Worm (Caenorhabditis elegans) whole organism, L1 larva: ENCODE data around the gene C54D10.13.

ENCODE experiments used
- C16A3.4 ChIP-seq: fragments of 150-350 bp; optimal IDR thresholded peaks from 2 replicates; lab custom pipeline; 2014; ENCODE audit warnings: missing biosample characterization, missing genetic modification characterization
- F16B12.6 ChIP-seq: fragments of 150-350 bp; optimal IDR thresholded peaks from 2 replicates; lab custom pipeline; 2014; ENCODE audit warnings: missing biosample characterization, missing genetic modification characterization
- Y116A8C.19 ChIP-seq: sonication (generic microtip); optimal IDR thresholded peaks from 2 replicates; lab custom pipeline; 2016; ENCODE audit warnings: missing compliant biosample characterization, missing genetic modification characterization, borderline replicate concordance
- alr-1 ChIP-seq: fragments of 200-800 bp; sonication (Bioruptor generic); optimal IDR thresholded peaks from 2 replicates; lab custom pipeline; 2018; ENCODE audit warnings: borderline replicate concordance, mild to moderate bottlenecking, missing genetic modification characterization, missing compliant biosample characterization
- blmp-1 ChIP-seq: fragments of 150-350 bp; optimal IDR thresholded peaks from 2 replicates; lab custom pipeline; 2014; ENCODE audit warnings: missing biosample characterization, missing genetic modification characterization
- ceh-63 ChIP-seq: fragments of 200-800 bp; sonication (Bioruptor generic); optimal IDR thresholded peaks from 2 replicates; lab custom pipeline; 2018; ENCODE audit warnings: mild to moderate bottlenecking, missing genetic modification characterization, missing compliant biosample characterization
- dsc-1 ChIP-seq: sonication (generic microtip); optimal IDR thresholded peaks from 2 replicates; lab custom pipeline; 2016; ENCODE audit warnings: mild to moderate bottlenecking, missing genetic modification characterization, missing compliant biosample characterization
- efl-1 ChIP-seq, 4 experiments: fragments of 150-350 bp; optimal IDR thresholded peaks in 3 of 4; peaks in 1 of 4; 1 replicate in 1 of 4; 2 replicates in 3 of 4; lab custom pipeline; 2014; ENCODE audit warnings: missing biosample characterization in 2 of 4, missing genetic modification characterization in 2 of 4, missing genetic modification reagents in 2 of 4
- egl-27 ChIP-seq, 2 experiments: fragments of 150-350 bp in 1 of 2; sonication (generic microtip); optimal IDR thresholded peaks; 3 replicates each; lab custom pipeline; 2017 to 2018; ENCODE audit warnings: missing biosample characterization in 2 of 2, missing genetic modification characterization in 2 of 2, missing genetic modification reagents in 2 of 2
- elt-2 ChIP-seq: sonication (generic microtip); optimal IDR thresholded peaks from 2 replicates; lab custom pipeline; 2016; ENCODE audit warnings: missing genetic modification characterization, mild to moderate bottlenecking, inconsistent platforms, missing compliant biosample characterization, missing genetic modification reagents
- ets-5 ChIP-seq: fragments of 200-800 bp; sonication (Bioruptor generic); IDR thresholded peaks from 2 replicates; pipeline ENCODE4 v1.3.6; 2022; ENCODE audit warnings: missing genetic modification characterization, missing compliant biosample characterization
- fkh-10 ChIP-seq: sonication (generic microtip); optimal IDR thresholded peaks from 2 replicates; lab custom pipeline; 2017; ENCODE audit warnings: missing biosample characterization, missing genetic modification reagents, missing genetic modification characterization
- fkh-4 ChIP-seq: sonication (generic microtip); optimal IDR thresholded peaks from 2 replicates; lab custom pipeline; 2016; ENCODE audit warnings: missing compliant biosample characterization, missing genetic modification characterization, borderline replicate concordance
- fos-1 ChIP-seq: fragments of 150-350 bp; optimal IDR thresholded peaks from 2 replicates; lab custom pipeline; 2014; ENCODE audit warnings: missing biosample characterization, missing genetic modification characterization
- grh-1 ChIP-seq: fragments of 200-800 bp; sonication (Bioruptor generic); IDR thresholded peaks from 2 replicates; pipeline ENCODE4 v1.3.6; 2022; ENCODE audit warnings: missing genetic modification reagents, missing genetic modification characterization, missing compliant biosample characterization
- hlh-4 ChIP-seq: sonication (generic microtip); optimal IDR thresholded peaks from 2 replicates; lab custom pipeline; 2016; ENCODE audit warnings: mild to moderate bottlenecking, missing genetic modification characterization, missing compliant biosample characterization
- irx-1 ChIP-seq: sonication (generic microtip); optimal IDR thresholded peaks from 2 replicates; lab custom pipeline; 2016; ENCODE audit warnings: missing genetic modification characterization, missing compliant biosample characterization
- lin-35 ChIP-seq, 2 experiments: fragments of 150-350 bp; optimal IDR thresholded peaks; 2 replicates each; lab custom pipeline; 2014; ENCODE audit warnings: missing biosample characterization in 2 of 2, missing genetic modification characterization in 2 of 2, missing genetic modification reagents in 2 of 2
- lin-39 ChIP-seq: fragments of 150-350 bp; optimal IDR thresholded peaks from 2 replicates; lab custom pipeline; 2014; ENCODE audit warnings: missing biosample characterization, missing genetic modification reagents, missing genetic modification characterization
- lsy-2 ChIP-seq, 2 experiments: fragments of 150-350 bp; optimal IDR thresholded peaks; 2 replicates each; lab custom pipeline; 2014; ENCODE audit warnings: missing biosample characterization in 2 of 2, missing genetic modification characterization in 2 of 2
- nhr-11 ChIP-seq: fragments of 150-350 bp; optimal IDR thresholded peaks from 2 replicates; lab custom pipeline; 2014; ENCODE audit warnings: missing biosample characterization, missing genetic modification characterization
- nhr-20 ChIP-seq: sonication (generic microtip); optimal IDR thresholded peaks from 2 replicates; lab custom pipeline; 2016; ENCODE audit warnings: mild to moderate bottlenecking, missing genetic modification characterization, missing compliant biosample characterization
- nhr-76 ChIP-seq: sonication (generic microtip); optimal IDR thresholded peaks from 2 replicates; lab custom pipeline; 2017; ENCODE audit warnings: missing biosample characterization, missing genetic modification characterization
- nhr-77 ChIP-seq: fragments of 150-350 bp; optimal IDR thresholded peaks from 2 replicates; lab custom pipeline; 2014; ENCODE audit warnings: missing biosample characterization, missing genetic modification characterization
- nhr-84 ChIP-seq: sonication (generic microtip); optimal IDR thresholded peaks from 2 replicates; lab custom pipeline; 2017; ENCODE audit warnings: missing biosample characterization, missing genetic modification characterization
- nhr-85 ChIP-seq: sonication (generic microtip); peaks from one replicate; lab custom pipeline; 2016; ENCODE audit warnings: missing genetic modification characterization, inconsistent platforms, missing compliant biosample characterization
- pag-3 ChIP-seq: sonication (generic microtip); optimal IDR thresholded peaks from 2 replicates; lab custom pipeline; 2017; ENCODE audit warnings: missing genetic modification characterization, mild to moderate bottlenecking, missing compliant biosample characterization, antibody characterized with exemption, borderline replicate concordance; ENCODE audit not compliant: insufficient read depth
- pax-3 ChIP-seq: fragments of 200-800 bp; sonication (Bioruptor generic); optimal IDR thresholded peaks from 2 replicates; lab custom pipeline; 2018; ENCODE audit warnings: mild to moderate bottlenecking, missing genetic modification characterization, moderate library complexity, missing compliant biosample characterization
- pqm-1 ChIP-seq: sonication (generic microtip); optimal IDR thresholded peaks from 3 replicates; lab custom pipeline; 2017; ENCODE audit warnings: missing biosample characterization, missing genetic modification characterization
- skn-1 ChIP-seq: fragments of 150-350 bp; optimal IDR thresholded peaks from 2 replicates; lab custom pipeline; 2014; ENCODE audit warnings: missing biosample characterization, missing genetic modification characterization
- snu-23 ChIP-seq: sonication (generic microtip); optimal IDR thresholded peaks from 2 replicates; lab custom pipeline; 2016; ENCODE audit warnings: missing genetic modification characterization, missing compliant biosample characterization
- sup-37 ChIP-seq: fragments of 200-800 bp; sonication (Bioruptor generic); optimal IDR thresholded peaks from 2 replicates; lab custom pipeline; 2018; ENCODE audit warnings: mild to moderate bottlenecking, missing genetic modification characterization, missing compliant biosample characterization
- tbx-2 ChIP-seq: sonication (generic microtip); optimal IDR thresholded peaks from 2 replicates; lab custom pipeline; 2016; ENCODE audit warnings: missing genetic modification characterization, missing compliant biosample characterization
- unc-130 ChIP-seq: fragments of 150-350 bp; optimal IDR thresholded peaks from 2 replicates; lab custom pipeline; 2017; ENCODE audit warnings: missing biosample characterization, missing genetic modification characterization, inconsistent platforms
- unc-62 ChIP-seq: fragments of 150-350 bp; optimal IDR thresholded peaks from 2 replicates; lab custom pipeline; 2014; ENCODE audit warnings: missing biosample characterization, missing genetic modification reagents, missing genetic modification characterization
- unc-86 ChIP-seq: sonication (generic microtip); optimal IDR thresholded peaks from 2 replicates; lab custom pipeline; 2016; ENCODE audit warnings: missing genetic modification characterization, missing compliant biosample characterization
- unc-98 ChIP-seq: fragments of 200-800 bp; sonication (Bioruptor generic); IDR thresholded peaks from 2 replicates; pipeline ENCODE4 v1.3.6; 2022; ENCODE audit warnings: missing genetic modification characterization, missing compliant biosample characterization
- vab-15 ChIP-seq: sonication (generic microtip); optimal IDR thresholded peaks from 2 replicates; lab custom pipeline; 2017; ENCODE audit warnings: missing genotype, mild to moderate bottlenecking, missing genetic modification characterization, missing compliant biosample characterization
- zip-4 ChIP-seq: fragments of 200-800 bp; sonication (Bioruptor generic); optimal IDR thresholded peaks from 2 replicates; lab custom pipeline; 2018; ENCODE audit warnings: mild to moderate bottlenecking, missing genetic modification characterization, moderate library complexity, missing compliant biosample characterization
- ztf-11 ChIP-seq, 2 experiments: sonication (generic microtip); optimal IDR thresholded peaks; 2 replicates each; lab custom pipeline; 2016 to 2017; ENCODE audit warnings: missing genetic modification characterization in 2 of 2, missing biosample characterization in 1 of 2, missing compliant biosample characterization in 1 of 2
- ztf-4 ChIP-seq: fragments of 150-350 bp; optimal IDR thresholded peaks from 2 replicates; lab custom pipeline; 2014; ENCODE audit warnings: missing biosample characterization, missing genetic modification characterization

C54D10.13 gene

DNA sequence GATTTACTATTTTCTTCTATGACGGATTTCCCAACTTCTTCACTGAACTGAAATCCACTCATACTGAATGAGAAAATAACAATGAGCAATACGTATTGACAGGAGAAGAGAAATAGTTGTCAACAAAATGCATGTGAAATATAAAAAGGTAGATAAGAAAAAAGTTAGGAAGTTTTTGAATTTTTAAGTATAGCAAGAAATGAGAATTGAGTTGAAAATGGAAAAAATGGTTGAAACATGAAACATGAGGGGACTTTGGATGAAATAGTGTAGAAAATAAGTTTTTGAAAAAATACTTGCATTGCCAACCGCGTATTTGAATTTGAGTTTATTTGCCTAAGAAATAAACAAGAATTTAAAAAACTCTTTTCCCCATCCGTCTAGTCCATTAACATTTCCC, 14.8 kb upstream of the C54D10.13 start, which contains the start of the genes pals-38 and C54D10.9:
Gene pals-38 (minus strand): TSS at position 101 of the 400 bp plus-strand sequence.
Gene C54D10.9 (plus strand): TSS at position 259 of the 400 bp plus-strand sequence.
- no peak for TF ChIP-seq egl-27 (tag; optimal IDR thresholded peaks at IDR 0.05; lab: Kevin White, UChicago)
- TF ChIP-seq efl-1 (optimal IDR thresholded peaks at IDR 0.05; lab: Kevin White, UChicago) = no peak
- peak in 1 of 2 experiments; percentile 79 for TF ChIP-seq efl-1 (GFP tag; optimal IDR thresholded peaks at IDR 0.05 in 1 of 2; lab: Kevin White, UChicago)
- no peak for TF ChIP-seq nhr-85 (tag; lab: Kevin White, UChicago)
- TF ChIP-seq nhr-77 (tag; lab: Kevin White, UChicago) = no peak
- no peak for TF ChIP-seq nhr-76 (tag; lab: Kevin White, UChicago)
- no peak for TF ChIP-seq F16B12.6
- no peak for TF ChIP-seq unc-130 (tag; lab: Kevin White, UChicago)
- no peak for TF ChIP-seq ceh-63 (GFP tag; lab: Kevin White, UChicago)
- TF ChIP-seq fkh-10 (GFP tag; lab: Kevin White, UChicago) = no peak

DNA sequence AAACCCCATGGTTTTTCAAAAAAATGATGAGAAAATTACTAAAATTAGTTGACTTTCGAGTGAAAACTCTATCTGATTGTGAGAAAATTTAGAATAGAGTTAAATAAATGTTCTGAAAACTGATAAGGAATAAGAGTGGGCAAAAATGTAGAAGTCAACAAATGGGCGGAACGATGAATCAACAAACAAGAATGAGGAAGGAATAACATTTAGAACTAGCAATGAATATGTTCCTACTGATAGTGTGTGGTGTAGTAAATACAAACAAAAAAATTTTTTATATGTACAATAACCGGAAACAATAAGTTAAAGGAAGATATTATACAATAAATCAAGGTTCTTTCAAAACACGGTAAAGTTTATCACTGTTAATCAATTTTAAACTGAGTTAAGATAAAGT, 11.7 kb upstream of the C54D10.13 start, which contains the start of gene pals-39:
Gene pals-39 (minus strand): TSS at position 101 of the 400 bp plus-strand sequence.
- TF ChIP-seq elt-2 = no peak
- TF ChIP-seq, all 84 proteins: peak for 0

DNA sequence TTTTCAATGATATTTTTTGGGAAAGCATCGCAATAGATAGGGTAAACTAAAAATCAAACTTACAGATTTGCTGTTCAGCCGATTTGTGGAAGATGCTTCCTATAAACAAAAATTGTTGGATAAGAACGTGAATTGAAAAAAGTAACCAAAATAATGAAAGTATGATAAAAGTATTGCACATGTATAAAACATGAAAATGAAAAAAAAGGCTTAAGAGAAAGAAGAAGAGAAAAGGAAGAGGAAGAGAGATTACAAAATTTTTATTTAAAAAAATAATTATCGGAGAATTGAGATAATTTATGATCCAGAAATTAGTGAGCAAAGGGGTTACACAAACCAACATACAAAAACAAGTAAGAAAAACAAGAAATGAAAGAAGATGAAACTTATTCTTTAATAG, 9.3 kb upstream of the C54D10.13 start, which contains the start of gene pals-37:
Gene pals-37 (minus strand): TSS at position 101 of the 400 bp plus-strand sequence.
- TF ChIP-seq irx-1 (tag; lab: Kevin White, UChicago) = no peak
- no peak for TF ChIP-seq unc-98
- TF ChIP-seq pag-3 = no peak
- TF ChIP-seq lsy-2 (tag; optimal IDR thresholded peaks at IDR 0.05; lab: Kevin White, UChicago) = no peak
- no peak for TF ChIP-seq nhr-11 (tag; lab: Kevin White, UChicago)
- TF ChIP-seq unc-62 (GFP tag; lab: Kevin White, UChicago) = no peak
- TF ChIP-seq lin-39 = no peak
- TF ChIP-seq fos-1 (tag; lab: Kevin White, UChicago) = no peak
- TF ChIP-seq ztf-11 (tag; optimal IDR thresholded peaks at IDR 0.05; lab: Kevin White, UChicago) = no peak

DNA sequence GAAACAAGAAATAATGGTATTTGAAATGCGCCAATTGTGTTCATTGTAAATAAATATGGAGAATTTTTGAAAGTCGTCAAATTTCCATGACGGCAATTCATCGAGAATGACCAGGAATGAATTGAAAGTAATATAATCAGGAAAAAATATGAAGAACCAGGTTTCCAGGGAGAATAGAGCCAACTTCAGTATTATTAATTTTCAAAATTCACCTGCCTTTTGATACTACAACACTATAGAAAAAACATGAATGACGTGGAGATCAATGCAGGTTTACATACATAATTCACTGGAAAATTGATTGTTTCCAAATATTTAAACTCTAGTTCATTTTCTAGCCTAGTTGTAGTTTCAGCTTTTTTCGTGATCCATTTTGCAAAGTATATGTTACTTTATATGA, 1.6 kb upstream of the C54D10.13 start, which contains the start of gene srh-25:
Gene srh-25 (minus strand): TSS at position 101 of the 400 bp plus-strand sequence.
- peak; percentile 60 for TF ChIP-seq hlh-4
- no peak for TF ChIP-seq skn-1 (tag; lab: Kevin White, UChicago)
- TF ChIP-seq pax-3 (tag; lab: Kevin White, UChicago) = no peak
- no peak for TF ChIP-seq zip-4 (GFP tag; lab: Kevin White, UChicago)
- no peak for TF ChIP-seq nhr-84 (tag; lab: Kevin White, UChicago)
- no peak for TF ChIP-seq ets-5 (GFP tag; lab: Robert Waterston, UW)
- TF ChIP-seq tbx-2 (tag; lab: Kevin White, UChicago) = no peak

DNA sequence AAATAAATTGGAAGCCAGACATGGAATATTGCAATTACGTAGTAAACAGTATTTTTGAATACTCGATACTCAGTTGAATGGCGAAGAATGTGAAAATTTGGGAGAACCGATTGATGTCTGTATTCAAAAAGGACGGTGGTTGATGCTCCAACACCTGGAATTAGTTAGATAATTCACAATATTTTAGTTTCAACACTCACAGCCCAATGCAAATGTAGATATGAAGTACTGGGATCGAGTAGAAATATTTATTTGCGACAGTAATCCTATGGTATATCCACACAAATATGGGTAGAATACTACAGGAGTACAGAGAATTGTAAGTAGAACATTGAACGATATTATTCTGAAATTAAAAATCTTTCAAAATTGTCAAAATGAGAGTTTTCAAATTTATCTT, 1.0 kb upstream of the C54D10.13 start:
- TF ChIP-seq pag-3 (no peak), fkh-4 (tag; lab: Kevin White, UChicago) (no peak), nhr-20 (tag; lab: Kevin White, UChicago) (no peak), ets-5 (GFP tag; lab: Robert Waterston, UW) (no peak), vab-15 (tag; lab: Kevin White, UChicago) (no peak), efl-1 (optimal IDR thresholded peaks at IDR 0.05; lab: Kevin White, UChicago) (no peak), efl-1 (GFP tag; optimal IDR thresholded peaks at IDR 0.05 in 1 of 2; lab: Kevin White, UChicago) (no peak), snu-23 (GFP tag; lab: Kevin White, UChicago) (no peak), ztf-11 (tag; optimal IDR thresholded peaks at IDR 0.05; lab: Kevin White, UChicago) (no peak)

DNA sequence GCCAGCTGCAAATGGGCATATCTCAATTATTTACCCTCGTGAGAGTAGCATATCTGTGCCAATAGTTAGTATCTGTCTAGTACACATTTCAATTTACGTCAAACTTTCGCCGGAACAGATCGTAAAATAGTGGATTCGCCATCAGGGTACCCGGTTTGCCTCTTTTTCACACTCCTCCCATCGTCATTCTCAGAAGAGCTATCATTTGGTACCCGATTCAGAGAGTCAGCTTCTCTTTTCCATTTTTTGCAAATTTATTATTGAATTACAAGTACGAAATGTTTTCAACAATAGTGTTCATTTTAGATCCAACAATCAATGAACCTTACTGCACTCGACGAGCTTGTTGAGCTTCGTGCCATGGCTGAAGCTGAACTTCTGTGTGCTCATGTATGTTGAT, 3.0 kb downstream of the C54D10.13 start, which contains the start of gene C54D10.5:
Gene C54D10.5 (plus strand): TSS at position 301 of the 400 bp plus-strand sequence.
- TF ChIP-seq grh-1 (GFP tag; lab: Robert Waterston, UW) (no peak), fkh-4 (tag; lab: Kevin White, UChicago) (no peak), unc-86 (tag; lab: Kevin White, UChicago) (no peak), lin-35 (GFP tag; optimal IDR thresholded peaks at IDR 0.05; lab: Kevin White, UChicago) (no peak), irx-1 (tag; lab: Kevin White, UChicago) (no peak), dsc-1 (tag; lab: Kevin White, UChicago) (no peak), lsy-2 (tag; optimal IDR thresholded peaks at IDR 0.05; lab: Kevin White, UChicago) (no peak), alr-1 (tag; lab: Kevin White, UChicago) (no peak), fkh-10 (GFP tag; lab: Kevin White, UChicago) (no peak), pqm-1 (tag; lab: Kevin White, UChicago) (no peak), blmp-1 (tag; lab: Kevin White, UChicago) (no peak), C16A3.4 (tag; lab: Kevin White, UChicago) (no peak), sup-37 (GFP tag; lab: Kevin White, UChicago) (no peak), unc-130 (tag; lab: Kevin White, UChicago) (no peak), ztf-4 (tag; lab: Kevin White, UChicago) (no peak), Y116A8C.19 (tag; lab: Kevin White, UChicago) (no peak), F16B12.6 (no peak), unc-62 (GFP tag; lab: Kevin White, UChicago) (no peak)
